Fruit fly (Drosophila melanogaster) whole organism, embryonic: ENCODE data around the gene CG5388.

Experiments
- Ada2b ChIP-seq: fragments of 200-800 bp; sonication (Bioruptor generic); IDR thresholded peaks from 2 replicates; pipeline ENCODE4 v1.3.6; 2022; ENCODE audit warnings: missing biosample characterization, missing genetic modification characterization
- B-H2 ChIP-seq: fragments of 200-800 bp; sonication (Bioruptor generic); optimal IDR thresholded peaks from 2 replicates; lab custom pipeline; 2018; ENCODE audit warnings: missing biosample characterization, mild to moderate bottlenecking, missing genetic modification characterization
- CG10543 ChIP-seq: fragments of 200-800 bp; sonication (Bioruptor generic); optimal IDR thresholded peaks from 3 replicates; lab custom pipeline; 2017; ENCODE audit warnings: missing biosample characterization, mild to moderate bottlenecking, missing genetic modification characterization, moderate library complexity
- CG11456 ChIP-seq: fragments of 200-800 bp; sonication (Bioruptor generic); IDR thresholded peaks from 3 replicates; pipeline ENCODE4 v1.3.6; 2022; ENCODE audit warnings: missing biosample characterization, missing genetic modification characterization
- CG11696 ChIP-seq: fragments of 200-800 bp; sonication (Bioruptor generic); IDR thresholded peaks from 2 replicates; pipeline ENCODE4 v1.3.6; 2022; ENCODE audit warnings: missing biosample characterization, missing genetic modification characterization
- CG13424 ChIP-seq: fragments of 200-800 bp; sonication (Bioruptor generic); optimal IDR thresholded peaks from 2 replicates; lab custom pipeline; 2019; ENCODE audit warnings: missing biosample characterization, mild to moderate bottlenecking, missing genetic modification characterization, moderate library complexity
- CG13894 ChIP-seq: fragments of 200-800 bp; sonication (Bioruptor generic); optimal IDR thresholded peaks from 3 replicates; lab custom pipeline; 2018; ENCODE audit warnings: missing biosample characterization, mild to moderate bottlenecking, missing genetic modification characterization, moderate library complexity
- CG15073 ChIP-seq: fragments of 200-800 bp; sonication (Bioruptor generic); optimal IDR thresholded peaks from 2 replicates; lab custom pipeline; 2016; ENCODE audit warnings: missing biosample characterization, missing genetic modification characterization
- CG1529 ChIP-seq: fragments of 200-800 bp; sonication (Bioruptor generic); optimal IDR thresholded peaks from 3 replicates; lab custom pipeline; 2018; ENCODE audit warnings: missing biosample characterization, missing genetic modification characterization
- CG17186 ChIP-seq: fragments of 200-800 bp; sonication (Bioruptor generic); optimal IDR thresholded peaks from 3 replicates; lab custom pipeline; 2017; ENCODE audit warnings: missing biosample characterization, missing genetic modification reagents, missing genetic modification characterization
- CG17361 ChIP-seq: fragments of 200-800 bp; sonication (Bioruptor generic); IDR thresholded peaks from 3 replicates; pipeline ENCODE4 v1.3.6; 2022; ENCODE audit warnings: missing biosample characterization, missing genetic modification characterization
- CG30020 ChIP-seq: fragments of 200-800 bp; optimal IDR thresholded peaks from 2 replicates; lab custom pipeline; 2019; ENCODE audit warnings: missing biosample characterization, mild to moderate bottlenecking, missing genetic modification characterization, moderate library complexity
- CG31224 ChIP-seq: fragments of 200-800 bp; sonication (Bioruptor generic); IDR thresholded peaks from 2 replicates; pipeline ENCODE4 v1.3.6; 2022; ENCODE audit warnings: missing biosample characterization, missing genetic modification characterization
- CG4820 ChIP-seq: fragments of 200-800 bp; sonication (Bioruptor generic); optimal IDR thresholded peaks from 3 replicates; lab custom pipeline; 2016; ENCODE audit warnings: missing biosample characterization, missing genetic modification characterization
- CG6683 ChIP-seq: fragments of 200-800 bp; sonication (Bioruptor generic); optimal IDR thresholded peaks from 2 replicates; lab custom pipeline; 2017; ENCODE audit warnings: missing biosample characterization, mild to moderate bottlenecking, missing genetic modification characterization, missing genetic modification reagents
- CG6791 ChIP-seq: fragments of 200-800 bp; sonication (Bioruptor generic); IDR thresholded peaks from 3 replicates; pipeline ENCODE4 v1.3.6; 2022; ENCODE audit warnings: missing biosample characterization, missing genetic modification characterization; ENCODE audit not compliant: partially characterized antibody
- CG9932 ChIP-seq: fragments of 200-800 bp; sonication (Bioruptor generic); IDR thresholded peaks from 2 replicates; pipeline ENCODE4 v1.3.6; 2022; ENCODE audit warnings: missing biosample characterization, missing genetic modification characterization
- CkIIα-i1 ChIP-seq: fragments of 200-800 bp; sonication (Bioruptor generic); IDR thresholded peaks from 2 replicates; pipeline ENCODE4 v1.3.6; 2022; ENCODE audit warnings: missing biosample characterization, missing genetic modification characterization
- Dip3 ChIP-seq: fragments of 200-800 bp; sonication (Bioruptor generic); optimal IDR thresholded peaks from 3 replicates; lab custom pipeline; 2016; ENCODE audit warnings: missing biosample characterization, missing genetic modification characterization
- Dref ChIP-seq: fragments of 200-800 bp; sonication (Bioruptor generic); IDR thresholded peaks from 2 replicates; pipeline ENCODE4 v1.3.6; 2022; ENCODE audit warnings: missing biosample characterization, missing genetic modification characterization
- HLH3B ChIP-seq: fragments of 200-800 bp; sonication (Bioruptor generic); IDR thresholded peaks from 2 replicates; pipeline ENCODE4 v1.3.6; 2022; ENCODE audit warnings: missing biosample characterization, missing genetic modification characterization
- HLHmδ ChIP-seq: fragments of 200-800 bp; sonication (Bioruptor generic); optimal IDR thresholded peaks from 2 replicates; lab custom pipeline; 2018; ENCODE audit warnings: missing biosample characterization, mild to moderate bottlenecking, missing genetic modification characterization, moderate library complexity
- Hand ChIP-seq: fragments of 200-800 bp; sonication (Bioruptor generic); optimal IDR thresholded peaks from 2 replicates; lab custom pipeline; 2017; ENCODE audit warnings: mild to moderate bottlenecking, missing biosample characterization, missing genetic modification reagents, missing genetic modification characterization
- Hr51 ChIP-seq, 2 experiments: fragments of 200-800 bp; sonication (Bioruptor generic); optimal IDR thresholded peaks; 2 replicates in 1 of 2; 3 replicates in 1 of 2; lab custom pipeline; 2016 to 2018; ENCODE audit warnings: missing biosample characterization in 2 of 2, missing genetic modification characterization in 2 of 2, mild to moderate bottlenecking in 1 of 2, moderate library complexity in 1 of 2
- MESR4 ChIP-seq: fragments of 200-800 bp; sonication (Bioruptor generic); optimal IDR thresholded peaks from 2 replicates; lab custom pipeline; 2018; ENCODE audit warnings: missing biosample characterization, mild to moderate bottlenecking, missing genetic modification characterization, moderate library complexity
- NK7.1 ChIP-seq: fragments of 200-800 bp; sonication (Bioruptor generic); optimal IDR thresholded peaks from 3 replicates; lab custom pipeline; 2016; ENCODE audit warnings: missing biosample characterization, missing genetic modification characterization
- Scr ChIP-seq: fragments of 200-800 bp; sonication (Bioruptor generic); IDR thresholded peaks from 2 replicates; pipeline ENCODE4 v1.3.6; 2022; ENCODE audit warnings: missing biosample characterization, missing genetic modification characterization; ENCODE audit not compliant: partially characterized antibody
- Vsx1 ChIP-seq: fragments of 200-800 bp; sonication (Bioruptor generic); optimal IDR thresholded peaks from 2 replicates; lab custom pipeline; 2017; ENCODE audit warnings: missing biosample characterization, mild to moderate bottlenecking, missing genetic modification characterization, missing genetic modification reagents
- cas ChIP-seq: fragments of 200-800 bp; sonication (Bioruptor generic); IDR thresholded peaks from 2 replicates; pipeline ENCODE4 v1.3.6; 2022; ENCODE audit warnings: missing biosample characterization, missing genetic modification characterization
- dmrt11E ChIP-seq: fragments of 200-800 bp; sonication (Bioruptor generic); optimal IDR thresholded peaks from 3 replicates; lab custom pipeline; 2018; ENCODE audit warnings: missing biosample characterization, mild to moderate bottlenecking, missing genetic modification characterization, moderate library complexity
- dpn ChIP-seq, 2 experiments: fragments of 200-800 bp; sonication (Bioruptor generic); optimal IDR thresholded peaks; 3 replicates each; lab custom pipeline; 2016; ENCODE audit warnings: missing biosample characterization in 2 of 2, missing genetic modification characterization in 2 of 2
- en ChIP-seq: fragments of 200-800 bp; sonication (Bioruptor generic); optimal IDR thresholded peaks from 2 replicates; lab custom pipeline; 2016; ENCODE audit warnings: missing biosample characterization, missing genetic modification characterization
- esg ChIP-seq: fragments of 200-800 bp; sonication (Bioruptor generic); conservative IDR thresholded peaks from 2 replicates; pipeline ENCODE4 v1.3.6; 2022; ENCODE audit warnings: missing biosample characterization, missing genetic modification characterization
- fru ChIP-seq: fragments of >200 bp; optimal IDR thresholded peaks from 2 replicates; lab custom pipeline; 2017
- ftz-f1 ChIP-seq: fragments of 200-800 bp; sonication (Bioruptor generic); optimal IDR thresholded peaks from 2 replicates; lab custom pipeline; 2016; ENCODE audit warnings: missing biosample characterization, missing genetic modification characterization
- grn ChIP-seq: fragments of 200-800 bp; sonication (Bioruptor generic); optimal IDR thresholded peaks from 3 replicates; lab custom pipeline; 2017; ENCODE audit warnings: missing biosample characterization, missing genetic modification characterization
- gt ChIP-seq: fragments of 200-800 bp; sonication (Bioruptor generic); IDR thresholded peaks from 2 replicates; pipeline ENCODE4 v1.3.6; 2022; ENCODE audit warnings: missing biosample characterization, missing genetic modification characterization
- hkb ChIP-seq, 2 experiments: fragments of 200-800 bp in 1 of 2; fragments of >200 bp in 1 of 2; sonication (Bioruptor generic) in 1 of 2; IDR thresholded peaks in 1 of 2; optimal IDR thresholded peaks in 1 of 2; 2 replicates each; pipeline versions ENCODE4 v1.3.6 to Lab custom; 2017 to 2022; ENCODE audit warnings: missing biosample characterization in 1 of 2, missing genetic modification characterization in 1 of 2
- jumu ChIP-seq: fragments of 200-800 bp; sonication (Bioruptor generic); optimal IDR thresholded peaks from 3 replicates; lab custom pipeline; 2016; ENCODE audit warnings: missing biosample characterization, missing genetic modification characterization
- kah ChIP-seq: fragments of 200-800 bp; sonication (Bioruptor generic); optimal IDR thresholded peaks from 2 replicates; lab custom pipeline; 2018; ENCODE audit warnings: missing biosample characterization, mild to moderate bottlenecking, missing genetic modification characterization
- luna ChIP-seq: fragments of 200-800 bp; sonication (Bioruptor generic); optimal IDR thresholded peaks from 2 replicates; lab custom pipeline; 2016; ENCODE audit warnings: missing biosample characterization, missing genetic modification characterization
- org-1 ChIP-seq: fragments of 200-800 bp; sonication (Bioruptor generic); optimal IDR thresholded peaks from 2 replicates; lab custom pipeline; 2017; ENCODE audit warnings: missing biosample characterization, missing genetic modification characterization
- otp ChIP-seq: fragments of 200-800 bp; sonication (Bioruptor generic); IDR thresholded peaks from 3 replicates; pipeline ENCODE4, ENCODE4 v1.3.6; 2022; ENCODE audit warnings: missing biosample characterization, missing genetic modification characterization
- sens ChIP-seq: fragments of 200-800 bp; sonication (Bioruptor generic); peaks from one replicate; lab custom pipeline; 2016; ENCODE audit warnings: missing biosample characterization, missing genetic modification characterization
- sima ChIP-seq: fragments of 200-800 bp; sonication (Bioruptor generic); optimal IDR thresholded peaks from 2 replicates; lab custom pipeline; 2016; ENCODE audit warnings: missing biosample characterization, missing genetic modification characterization
- sob ChIP-seq: fragments of 200-800 bp; sonication (Bioruptor generic); IDR thresholded peaks from 2 replicates; pipeline ENCODE4 v1.3.6; 2022; ENCODE audit warnings: missing biosample characterization, missing genetic modification characterization
- sr ChIP-seq: fragments of 200-800 bp; sonication (Bioruptor generic); IDR thresholded peaks from 3 replicates; pipeline ENCODE4 v1.3.6; 2022; ENCODE audit warnings: missing biosample characterization, missing genetic modification characterization
- stc ChIP-seq: fragments of 200-800 bp; sonication (Bioruptor generic); IDR thresholded peaks from 2 replicates; pipeline ENCODE4 v1.3.6; 2022; ENCODE audit warnings: missing biosample characterization, missing genetic modification characterization
- toy ChIP-seq: fragments of 200-800 bp; sonication (Bioruptor generic); IDR thresholded peaks from 2 replicates; pipeline ENCODE4 v1.3.6; 2022; ENCODE audit warnings: missing biosample characterization, missing genetic modification characterization
- vfl ChIP-seq: fragments of 200-800 bp; sonication (Bioruptor generic); optimal IDR thresholded peaks from 2 replicates; lab custom pipeline; 2016; ENCODE audit warnings: missing biosample characterization, missing genetic modification characterization

The CG5388 gene

dm6 chr3R:22362218-22362907 lies 22.3 kb upstream of the CG5388 start, which contains the start of the genes JMJD6, CG7071 and Muted (continued):
- TF ChIP-seq otp (GFP tag; lab: Robert Waterston, UW): peak; percentile 85; the same call in 2 of the 3 replicates
- TF ChIP-seq gt (GFP tag; lab: Robert Waterston, UW): peak; percentile 73
- TF ChIP-seq CG11456: peak; percentile 93
- peak; percentile 59 for TF ChIP-seq kah (GFP tag; lab: Kevin White, UChicago)
- peak; percentile 76 for TF ChIP-seq MESR4 (GFP tag; lab: Kevin White, UChicago)
- TF ChIP-seq CG30020: peak; percentile 90
- peak; percentile 73 for TF ChIP-seq en (GFP tag; lab: Kevin White, UChicago)
- TF ChIP-seq esg (GFP tag; lab: Robert Waterston, UW): peak; percentile 85
- peak; percentile 75 for TF ChIP-seq CG11696 (GFP tag; lab: Robert Waterston, UW)
- TF ChIP-seq hkb (optimal IDR thresholded peaks at IDR 0.05; lab: Kevin White, UChicago): peak; percentile 58
- TF ChIP-seq hkb (GFP tag; IDR thresholded peaks at IDR 0.05; lab: Robert Waterston, UW): peak; percentile 90
- peak; percentile 94 for TF ChIP-seq CG13894 (tag; lab: Kevin White, UChicago)
- TF ChIP-seq CG10543 (GFP tag; lab: Kevin White, UChicago): peak; percentile 94
- peak; percentile 76 for TF ChIP-seq CG1529
- peak; percentile 72 for TF ChIP-seq CG6683
- TF ChIP-seq CG4820: peak; percentile 86
- TF ChIP-seq sens (GFP tag; lab: Kevin White, UChicago): peak; percentile 97
- peak; percentile 91 for TF ChIP-seq Dip3 (GFP tag; lab: Kevin White, UChicago)
- TF ChIP-seq CG17361 (GFP tag; lab: Robert Waterston, UW): peak; percentile 91
- TF ChIP-seq jumu: peak; percentile 88
- no peak for TF ChIP-seq NK7.1 (GFP tag; lab: Kevin White, UChicago)
- TF ChIP-seq grn (GFP tag; lab: Kevin White, UChicago): peak; percentile 98
- peak; percentile 92 for TF ChIP-seq HLH3B (GFP tag; lab: Robert Waterston, UW)
- TF ChIP-seq toy (GFP tag; lab: Robert Waterston, UW): peak; percentile 42; the same call in 1 of the 2 replicates
- peak; percentile 60 for TF ChIP-seq CG17186 (GFP tag; lab: Kevin White, UChicago)
- TF ChIP-seq B-H2 (GFP tag; lab: Kevin White, UChicago): peak; percentile 97
- TF ChIP-seq sima: peak; percentile 31
- TF ChIP-seq Ada2b (GFP tag; lab: Robert Waterston, UW): peak; percentile 89
- TF ChIP-seq Vsx1: peak; percentile 79
- no peak for TF ChIP-seq CG15073 (GFP tag; lab: Kevin White, UChicago)
- peak; percentile 79; the same call in 1 of the 2 replicates for TF ChIP-seq stc (GFP tag; lab: Robert Waterston, UW)
- TF ChIP-seq CG31224: peak; percentile 80
- peak; percentile 43 for TF ChIP-seq Dref
- no peak for TF ChIP-seq fru (lab: Kevin White, UChicago)
- TF ChIP-seq sob (GFP tag; lab: Robert Waterston, UW): peak; percentile 96
- peak; percentile 75 for TF ChIP-seq Hand (GFP tag; lab: Kevin White, UChicago)
- TF ChIP-seq ftz-f1 (GFP tag; lab: Kevin White, UChicago): peak; percentile 74
- peak; percentile 98 for TF ChIP-seq CG9932 (GFP tag; lab: Robert Waterston, UW)
- TF ChIP-seq cas (GFP tag; lab: Robert Waterston, UW): peak; percentile 87
- peak; percentile 88 to 94 for TF ChIP-seq dpn (GFP tag; optimal IDR thresholded peaks at IDR 0.05; lab: Kevin White, UChicago)
- TF ChIP-seq dmrt11E (tag; lab: Kevin White, UChicago): peak; percentile 86
- no peak for TF ChIP-seq CkIIα-i1 (GFP tag; lab: Robert Waterston, UW)
- TF ChIP-seq luna (GFP tag; lab: Kevin White, UChicago): peak; percentile 34
- TF ChIP-seq Hr51 (GFP tag; optimal IDR thresholded peaks at IDR 0.05; lab: Kevin White, UChicago): peak; percentile 89 to 94
- TF ChIP-seq sr (GFP tag; lab: Robert Waterston, UW): peak; percentile 55; the same call in 1 of the 3 replicates
- TF ChIP-seq vfl (GFP tag; lab: Kevin White, UChicago): peak; percentile 92
- no peak for TF ChIP-seq HLHmδ
- TF ChIP-seq CG13424 (tag; lab: Kevin White, UChicago): peak; percentile 96
- TF ChIP-seq org-1 (GFP tag; lab: Kevin White, UChicago): peak; percentile 54
- TF ChIP-seq Scr (GFP tag; lab: Robert Waterston, UW): peak; percentile 89
- peak; percentile 67; the same call in 2 of the 3 replicates for TF ChIP-seq CG6791 (GFP tag; lab: Robert Waterston, UW)
